Worm (Caenorhabditis elegans) whole organism, dauer: ENCODE data around the gene C16C8.12.
"Not testable (repeated sequence)": the region's sequence is repeated elsewhere in the genome, so short reads cannot be mapped to it uniquely, and the experiment has no call there.

Source experiments
- unc-62 ChIP-seq: sonication (generic microtip); optimal IDR thresholded peaks from 2 replicates; lab custom pipeline; 2017; ENCODE audit warnings: missing biosample characterization, missing genetic modification reagents, missing genetic modification characterization

Gene C16C8.12

ce11 chrII:3441377-3441776 lies 11.1 kb upstream of the C16C8.12 start, which contains the start of gene C16C8.27:
Gene C16C8.27, plus strand, starts transcription at chrII:3441677.
- TF ChIP-seq unc-62 (GFP tag; lab: Kevin White, UChicago): no peak

- no peak for TF ChIP-seq unc-62 (GFP tag; lab: Kevin White, UChicago)
Measured at ce11 chrII:3443154-3443553, 9.4 kb upstream of the C16C8.12 start, which contains the start of gene C16C8.22. Gene C16C8.22, minus strand, starts transcription at chrII:3443254.

ce11 chrII:3444280-3444679 lies 8.2 kb upstream of the C16C8.12 start, which contains the start of gene C16C8.4:
Gene C16C8.4, minus strand, starts transcription at chrII:3444380.
- TF ChIP-seq unc-62 (GFP tag; lab: Kevin White, UChicago): no peak

- TF ChIP-seq unc-62 (GFP tag; lab: Kevin White, UChicago): no peak
Measured at ce11 chrII:3445285-3445806, 7.2 kb upstream of the C16C8.12 start, which contains the start of the genes C16C8.5 and C16C8.16. Gene C16C8.5, minus strand, starts transcription at chrII:3445385. Gene C16C8.16, plus strand, starts transcription at chrII:3445756.

ce11 chrII:3446647-3447046 lies 5.9 kb upstream of the C16C8.12 start, which contains the start of the genes C16C8.20 and gldi-6:
Gene C16C8.20, plus strand, starts transcription at chrII:3446947.
Gene gldi-6, plus strand, starts transcription at chrII:3446947.
- no peak for TF ChIP-seq unc-62 (GFP tag; lab: Kevin White, UChicago)

ce11 chrII:3447906-3448305 lies 4.6 kb upstream of the C16C8.12 start, which contains the start of gene C16C8.21:
Gene C16C8.21, plus strand, starts transcription at chrII:3448206.
- TF ChIP-seq unc-62 (GFP tag; lab: Kevin White, UChicago): no peak

- no peak for TF ChIP-seq unc-62 (GFP tag; lab: Kevin White, UChicago)
Measured at ce11 chrII:3448776-3449280, 3.7 kb upstream of the C16C8.12 start, which contains the start of gene C16C8.25. Gene C16C8.25, plus strand, starts transcription at chrII:3449230.

ce11 chrII:3449514-3449913 lies 3.0 kb upstream of the C16C8.12 start, which contains the start of gene C16C8.14:
Gene C16C8.14, plus strand, starts transcription at chrII:3449814.
- TF ChIP-seq unc-62 (GFP tag; lab: Kevin White, UChicago): not testable (repeated sequence)

ce11 chrII:3453521-3453920 lies 1.0 kb downstream of the C16C8.12 start, which contains the start of gene C16C8.11:
Gene C16C8.11, plus strand, starts transcription at chrII:3453708.
- TF ChIP-seq unc-62 (GFP tag; lab: Kevin White, UChicago): no peak

- no peak for TF ChIP-seq unc-62 (GFP tag; lab: Kevin White, UChicago)
Measured at ce11 chrII:3458209-3458608, 5.7 kb downstream of the C16C8.12 start, which contains the start of the genes C16C8.26 and C16C8.19. Gene C16C8.26, minus strand, starts transcription at chrII:3458309. Gene C16C8.19, plus strand, starts transcription at chrII:3458487.

ce11 chrII:3459199-3459598 lies 6.7 kb downstream of the C16C8.12 start:
- TF ChIP-seq unc-62 (GFP tag; lab: Kevin White, UChicago): no peak

- no peak for TF ChIP-seq unc-62 (GFP tag; lab: Kevin White, UChicago)
Measured at ce11 chrII:3460048-3460447, 7.5 kb downstream of the C16C8.12 start, which contains the start of gene C16C8.7. Gene C16C8.7, minus strand, starts transcription at chrII:3460148.

- TF ChIP-seq unc-62 (GFP tag; lab: Kevin White, UChicago): no peak
Measured at ce11 chrII:3461586-3461985, 9.1 kb downstream of the C16C8.12 start, which contains the start of gene C16C8.8. Gene C16C8.8, minus strand, starts transcription at chrII:3461686.

- TF ChIP-seq unc-62 (GFP tag; lab: Kevin White, UChicago): no peak
Measured at ce11 chrII:3463097-3463496, 10.6 kb downstream of the C16C8.12 start, which contains the start of gene C16C8.9. Gene C16C8.9, minus strand, starts transcription at chrII:3463197.

- TF ChIP-seq unc-62 (GFP tag; lab: Kevin White, UChicago): not testable (repeated sequence)
Measured at ce11 chrII:3464580-3464979, 12.1 kb downstream of the C16C8.12 start, which contains the start of gene C16C8.10. Gene C16C8.10, minus strand, starts transcription at chrII:3464680.

ce11 chrII:3470549-3470948 lies 18.0 kb downstream of the C16C8.12 start, which contains the start of gene Y49F6B.20:
Gene Y49F6B.20, minus strand, starts transcription at chrII:3470649.
- no peak for TF ChIP-seq unc-62 (GFP tag; lab: Kevin White, UChicago)
